Worm (Caenorhabditis elegans) whole organism, L2 larva: ENCODE data around the gene T21C9.13.

Experiments
- C34F6.9 ChIP-seq: fragments of 150-350 bp; optimal IDR thresholded peaks from 2 replicates; lab custom pipeline; 2014; ENCODE audit warnings: missing biosample characterization, missing genetic modification characterization
- aly-2 ChIP-seq: fragments of 150-350 bp; optimal IDR thresholded peaks from 2 replicates; lab custom pipeline; 2014; ENCODE audit warnings: missing biosample characterization, missing genetic modification characterization
- dmd-4 ChIP-seq: sonication (generic microtip); optimal IDR thresholded peaks from 2 replicates; lab custom pipeline; 2017; ENCODE audit warnings: missing biosample characterization, missing genetic modification characterization
- nhr-11 ChIP-seq: fragments of 150-350 bp; optimal IDR thresholded peaks from 2 replicates; lab custom pipeline; 2014; ENCODE audit warnings: missing biosample characterization, missing genetic modification characterization
- unc-62 ChIP-seq: fragments of 150-350 bp; optimal IDR thresholded peaks from 2 replicates; lab custom pipeline; 2014; ENCODE audit warnings: missing biosample characterization, missing genetic modification reagents, missing genetic modification characterization

DNA sequence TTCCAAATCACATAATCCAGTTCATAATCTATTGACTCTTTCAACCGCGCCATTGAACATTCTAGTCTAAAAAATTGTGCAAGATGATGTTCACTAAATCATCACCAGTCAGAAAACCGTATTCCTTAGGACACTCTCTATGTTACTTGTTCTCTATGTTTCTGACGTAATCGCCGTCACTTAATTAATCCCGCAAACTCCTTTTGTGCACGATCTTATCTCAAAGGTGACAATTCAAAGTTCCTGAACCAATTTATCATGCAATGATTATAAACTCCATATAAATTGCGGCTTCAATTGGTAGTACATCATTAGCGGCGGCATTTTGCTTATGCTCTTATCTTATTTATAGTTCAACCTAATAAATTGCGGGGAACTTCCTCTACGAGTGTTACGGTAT, 34.2 kb upstream of the T21C9.13 start:
- no peak for TF ChIP-seq unc-62
- no peak for TF ChIP-seq nhr-11
- no peak for TF ChIP-seq aly-2
- no peak for TF ChIP-seq C34F6.9 (tag; lab: Kevin White, UChicago)
- no peak for TF ChIP-seq dmd-4 (tag; lab: Kevin White, UChicago)
